Fruit fly (Drosophila melanogaster) whole organism, wandering third instar larva: Measurements from ENCODE around the gene CG32163.

Source experiments
- Abd-B ChIP-seq: fragments of >200 bp; optimal IDR thresholded peaks from 2 replicates; lab custom pipeline; 2017; ENCODE audit warnings: missing biosample characterization, missing genetic modification characterization
- CG32264 ChIP-seq: fragments of 200-800 bp; sonication (Bioruptor generic); optimal IDR thresholded peaks from 2 replicates; lab custom pipeline; 2016; ENCODE audit warnings: missing biosample characterization, missing genetic modification characterization
- CG9705 ChIP-seq: fragments of 200-800 bp; sonication (Bioruptor generic); optimal IDR thresholded peaks from 2 replicates; lab custom pipeline; 2018; ENCODE audit warnings: missing biosample characterization, mild to moderate bottlenecking, missing genetic modification characterization
- CrebA ChIP-seq: fragments of 200-800 bp; sonication (Bioruptor generic); optimal IDR thresholded peaks from 2 replicates; lab custom pipeline; 2016; ENCODE audit warnings: missing biosample characterization, mild to moderate bottlenecking, missing genetic modification characterization, borderline replicate concordance
- Dif ChIP-seq: fragments of 200-275, 200-300 bp; sonication (Bioruptor generic); optimal IDR thresholded peaks from 2 replicates; lab custom pipeline; 2018; ENCODE audit warnings: missing biosample characterization, missing genetic modification characterization; ENCODE audit not compliant: partially characterized antibody
- HLH106 ChIP-seq: fragments of 200-800 bp; optimal IDR thresholded peaks from 3 replicates; lab custom pipeline; 2019; ENCODE audit warnings: missing biosample characterization, mild to moderate bottlenecking, missing genetic modification characterization, moderate library complexity
- Hnf4 ChIP-seq: fragments of 200-800 bp; sonication (Bioruptor generic); optimal IDR thresholded peaks from 2 replicates; lab custom pipeline; 2016; ENCODE audit warnings: missing biosample characterization, mild to moderate bottlenecking, missing genetic modification characterization
- Hr78 ChIP-seq: fragments of >200 bp; optimal IDR thresholded peaks from 2 replicates; lab custom pipeline; 2017; ENCODE audit warnings: missing biosample characterization, missing genetic modification characterization
- Hr83 ChIP-seq: fragments of 200-300 bp; sonication (Bioruptor generic); optimal IDR thresholded peaks from 2 replicates; lab custom pipeline; 2016; ENCODE audit warnings: missing biosample characterization, mild to moderate bottlenecking, missing genetic modification characterization, moderate library complexity; ENCODE audit not compliant: poor library complexity, severe bottlenecking
- Jra ChIP-seq: sonication (Bioruptor generic); optimal IDR thresholded peaks from 2 replicates; lab custom pipeline; 2016; ENCODE audit warnings: missing biosample characterization, missing genetic modification characterization
- Mio ChIP-seq: sonication (Bioruptor generic); optimal IDR thresholded peaks from 2 replicates; lab custom pipeline; 2016; ENCODE audit warnings: missing biosample characterization, missing genetic modification characterization
- Myc ChIP-seq: fragments of >200 bp; optimal IDR thresholded peaks from 2 replicates; lab custom pipeline; 2017
- N ChIP-seq: fragments of >200 bp; optimal IDR thresholded peaks from 2 replicates; lab custom pipeline; 2018; ENCODE audit warnings: missing biosample characterization, missing external identifiers, missing genetic modification characterization
- OdsH ChIP-seq: fragments of 200-800 bp; sonication (Bioruptor generic); optimal IDR thresholded peaks from 2 replicates; lab custom pipeline; 2016; ENCODE audit warnings: missing biosample characterization, mild to moderate bottlenecking, missing genetic modification characterization
- Rel ChIP-seq, 2 experiments: fragments of 200-800 bp; sonication (Bioruptor generic) in 1 of 2; optimal IDR thresholded peaks; 2 replicates in 1 of 2; 3 replicates in 1 of 2; lab custom pipeline; 2016 to 2019; ENCODE audit warnings: mild to moderate bottlenecking in 2 of 2, missing biosample characterization in 2 of 2, missing genetic modification characterization in 2 of 2, moderate library complexity in 1 of 2
- Sp1 ChIP-seq: fragments of 200-800 bp; sonication (Bioruptor generic); optimal IDR thresholded peaks from 3 replicates; lab custom pipeline; 2019; ENCODE audit warnings: missing biosample characterization, mild to moderate bottlenecking, missing genetic modification characterization, moderate library complexity
- Vsx2 ChIP-seq: fragments of 200-300, 225-300 bp; sonication (Bioruptor generic); optimal IDR thresholded peaks from 2 replicates; lab custom pipeline; 2018; ENCODE audit warnings: missing biosample characterization, missing genetic modification characterization; ENCODE audit not compliant: partially characterized antibody
- br ChIP-seq: fragments of 200-800 bp; sonication (Bioruptor generic); optimal IDR thresholded peaks from 2 replicates; lab custom pipeline; 2016; ENCODE audit warnings: missing biosample characterization, missing genetic modification characterization
- brk ChIP-seq: fragments of 200-800 bp; sonication (Bioruptor generic); optimal IDR thresholded peaks from 2 replicates; lab custom pipeline; 2016; ENCODE audit warnings: missing biosample characterization, mild to moderate bottlenecking, missing genetic modification characterization
- dmrt93B ChIP-seq: fragments of 200-800 bp; sonication (Bioruptor generic); optimal IDR thresholded peaks from 2 replicates; lab custom pipeline; 2018; ENCODE audit warnings: missing biosample characterization, mild to moderate bottlenecking, missing genetic modification characterization
- dsf ChIP-seq: sonication (Bioruptor generic); optimal IDR thresholded peaks from 2 replicates; lab custom pipeline; 2016; ENCODE audit warnings: missing biosample characterization, missing genetic modification characterization, borderline replicate concordance
- ey ChIP-seq: fragments of 200-800 bp; sonication (Bioruptor generic); optimal IDR thresholded peaks from 2 replicates; lab custom pipeline; 2016; ENCODE audit warnings: missing biosample characterization, missing genetic modification characterization
- foxo ChIP-seq, 2 experiments: fragments of 200-800 bp; sonication (Bioruptor generic); optimal IDR thresholded peaks; 2 replicates in 1 of 2; 3 replicates in 1 of 2; lab custom pipeline; 2016 to 2017; ENCODE audit warnings: missing biosample characterization in 2 of 2, missing genetic modification characterization in 2 of 2
- fru ChIP-seq: fragments of 200-800 bp; sonication (Bioruptor generic); optimal IDR thresholded peaks from 3 replicates; lab custom pipeline; 2016; ENCODE audit warnings: missing biosample characterization, mild to moderate bottlenecking, missing genetic modification characterization
- h ChIP-seq: fragments of 200-800 bp; sonication (Bioruptor generic); optimal IDR thresholded peaks from 3 replicates; lab custom pipeline; 2016; ENCODE audit warnings: missing biosample characterization, mild to moderate bottlenecking, missing genetic modification characterization
- jim ChIP-seq: fragments of 175-275, 200-325 bp; sonication (Bioruptor generic); optimal IDR thresholded peaks from 2 replicates; lab custom pipeline; 2016; ENCODE audit warnings: missing biosample characterization, mild to moderate bottlenecking, missing genetic modification characterization
- lola ChIP-seq: fragments of >200 bp; optimal IDR thresholded peaks from 2 replicates; lab custom pipeline; 2017; ENCODE audit warnings: missing biosample characterization, missing genetic modification characterization
- pan ChIP-seq: fragments of >200 bp; optimal IDR thresholded peaks from 2 replicates; lab custom pipeline; 2017
- psq ChIP-seq: fragments of 200-800 bp; sonication (Bioruptor generic); optimal IDR thresholded peaks from 3 replicates; lab custom pipeline; 2017; ENCODE audit warnings: missing biosample characterization, mild to moderate bottlenecking, missing genetic modification characterization, moderate library complexity
- rgr ChIP-seq: fragments of 200-800 bp; sonication (Bioruptor generic); optimal IDR thresholded peaks from 3 replicates; lab custom pipeline; 2016; ENCODE audit warnings: missing biosample characterization, mild to moderate bottlenecking, missing genetic modification characterization
- sage ChIP-seq: fragments of 200-800 bp; sonication (Bioruptor generic); optimal IDR thresholded peaks from 2 replicates; lab custom pipeline; 2016; ENCODE audit warnings: missing biosample characterization, mild to moderate bottlenecking, missing genetic modification characterization
- tai ChIP-seq: sonication (Bioruptor generic); optimal IDR thresholded peaks from 2 replicates; lab custom pipeline; 2016; ENCODE audit warnings: missing biosample characterization, missing genetic modification characterization
- woc ChIP-seq: sonication (Bioruptor generic); optimal IDR thresholded peaks from 2 replicates; lab custom pipeline; 2016; ENCODE audit warnings: missing biosample characterization, mild to moderate bottlenecking, missing genetic modification characterization

Gene CG32163

DNA sequence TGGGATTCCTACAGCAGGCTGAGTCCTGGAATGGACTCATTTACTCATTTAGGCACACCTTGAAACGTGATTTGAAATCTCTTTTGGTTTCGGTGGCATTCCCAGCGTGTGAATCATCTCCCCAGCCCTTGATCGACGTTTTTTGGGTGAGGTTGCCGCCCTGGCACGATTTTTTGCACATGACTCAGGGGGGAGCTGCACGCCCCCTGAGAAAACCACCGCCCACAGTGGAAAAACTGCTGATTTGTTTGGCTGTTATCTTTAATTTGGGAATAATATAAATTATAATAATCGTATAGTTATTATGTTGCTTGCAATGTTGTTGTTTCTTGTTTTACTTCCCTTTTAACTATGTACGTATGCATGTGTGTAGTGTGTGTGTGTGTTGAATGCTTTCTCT is 26.0 kb downstream of the CG32163 start:
- TF ChIP-seq fru (peak; percentile 5), Jra (GFP tag; lab: Kevin White, UChicago) (peak; percentile 74), CG32264 (GFP tag; lab: Kevin White, UChicago) (no peak), CG9705 (no peak), OdsH (GFP tag; lab: Kevin White, UChicago) (no peak), Rel (GFP tag; optimal IDR thresholded peaks at IDR 0.05; lab: Kevin White, UChicago) (peak; percentile 52), Rel (tag; optimal IDR thresholded peaks at IDR 0.05; lab: Kevin White, UChicago) (peak; percentile 76), Hr78 (GFP tag; lab: Kevin White, UChicago) (no peak), foxo (GFP tag; optimal IDR thresholded peaks at IDR 0.05; lab: Kevin White, UChicago) (peak in 1 of 2 experiments; percentile 47), lola (GFP tag; lab: Kevin White, UChicago) (no peak), rgr (GFP tag; lab: Kevin White, UChicago) (peak; percentile 37), dsf (GFP tag; lab: Kevin White, UChicago) (no peak), sage (GFP tag; lab: Kevin White, UChicago) (peak; percentile 62), Hr83 (GFP tag; lab: Kevin White, UChicago) (peak; percentile 60), HLH106 (tag; lab: Kevin White, UChicago) (peak; percentile 26), h (peak; percentile 48), tai (no peak), psq (GFP tag; lab: Kevin White, UChicago) (peak; percentile 10), br (GFP tag; lab: Kevin White, UChicago) (peak; percentile 15), Vsx2 (no peak)

DNA sequence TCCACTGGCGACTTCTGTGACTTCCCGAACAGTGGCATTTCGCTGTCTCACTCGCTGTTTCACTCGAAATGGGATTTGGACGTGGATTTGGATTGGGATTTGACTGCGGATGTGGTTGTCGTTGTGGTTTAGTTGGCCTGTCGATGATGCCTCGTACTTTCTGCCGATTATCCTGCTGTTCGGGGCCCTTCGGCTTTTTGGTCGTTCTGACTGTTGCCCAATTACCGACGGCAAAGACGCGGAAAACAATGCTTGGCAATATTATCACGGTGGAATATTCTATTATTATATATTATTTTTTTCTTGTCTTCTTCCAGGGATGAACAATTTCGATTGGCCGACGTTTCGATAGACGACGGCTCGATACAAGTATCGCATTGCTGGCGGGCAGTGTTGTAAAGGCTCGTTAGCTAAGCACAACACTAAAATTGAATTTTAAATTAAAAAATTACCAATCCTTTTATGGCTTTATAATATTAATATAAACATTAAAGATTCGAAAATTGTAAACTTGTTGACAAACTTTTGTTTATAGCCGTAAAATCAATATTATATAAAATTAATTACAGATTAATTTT is 28.3 kb downstream of the CG32163 start, which contains the start of gene Mo25:
TSS of gene Mo25 (minus strand) at position 341 of the 578 bp plus-strand sequence.
- TF ChIP-seq fru (peak; percentile 57), ey (GFP tag; lab: Kevin White, UChicago) (peak; percentile 25), br (GFP tag; lab: Kevin White, UChicago) (peak; percentile 47), Abd-B (no peak), CG9705 (peak; percentile 18), foxo (GFP tag; optimal IDR thresholded peaks at IDR 0.05; lab: Kevin White, UChicago) (peak in 1 of 2 experiments; percentile 68), jim (GFP tag; lab: Kevin White, UChicago) (no peak), HLH106 (tag; lab: Kevin White, UChicago) (peak; percentile 51), Jra (GFP tag; lab: Kevin White, UChicago) (peak; percentile 24), Sp1 (peak; percentile 52), pan (lab: Kevin White, UChicago) (no peak), Hr83 (GFP tag; lab: Kevin White, UChicago) (peak; percentile 81), Myc (peak; percentile 0), Rel (GFP tag; optimal IDR thresholded peaks at IDR 0.05; lab: Kevin White, UChicago) (peak; percentile 15), Rel (tag; optimal IDR thresholded peaks at IDR 0.05; lab: Kevin White, UChicago) (peak; percentile 44), N (GFP tag; lab: Kevin White, UChicago) (no peak), dmrt93B (GFP tag; lab: Kevin White, UChicago) (peak; percentile 8), tai (no peak), OdsH (GFP tag; lab: Kevin White, UChicago) (peak; percentile 42), Vsx2 (no peak), sage (GFP tag; lab: Kevin White, UChicago) (peak; percentile 83), brk (GFP tag; lab: Kevin White, UChicago) (peak; percentile 75), dsf (GFP tag; lab: Kevin White, UChicago) (peak; percentile 48), rgr (GFP tag; lab: Kevin White, UChicago) (peak; percentile 73), Dif (GFP tag; lab: Kevin White, UChicago) (no peak), Hr78 (GFP tag; lab: Kevin White, UChicago) (no peak), woc (GFP tag; lab: Kevin White, UChicago) (no peak), Hnf4 (GFP tag; lab: Kevin White, UChicago) (peak; percentile 74), h (peak; percentile 67), CrebA (no peak), Mio (GFP tag; lab: Kevin White, UChicago) (no peak), psq (GFP tag; lab: Kevin White, UChicago) (peak; percentile 53), CG32264 (GFP tag; lab: Kevin White, UChicago) (no peak)

DNA sequence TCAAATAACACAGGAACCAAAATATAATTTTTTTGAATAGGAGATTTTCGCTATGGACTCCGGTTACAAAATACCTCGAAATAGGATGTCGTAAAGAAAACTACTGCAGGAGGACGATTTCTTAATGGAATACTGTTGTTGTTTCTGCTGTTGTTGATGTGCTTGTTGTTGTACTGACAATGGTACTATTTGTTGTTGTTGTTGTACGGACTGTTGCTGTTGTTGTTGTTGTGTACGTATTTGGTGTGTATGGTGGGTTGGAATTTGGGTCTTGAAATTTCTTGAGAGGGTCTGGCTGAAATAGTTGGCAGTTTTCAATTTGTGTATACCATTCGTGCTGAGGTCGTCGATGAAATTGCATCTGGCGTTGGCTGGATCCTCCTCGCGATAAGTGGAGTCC is 39.2 kb downstream of the CG32163 start:
- no peak for TF ChIP-seq Vsx2
- TF ChIP-seq CG9705: no peak
- no peak for TF ChIP-seq Jra (GFP tag; lab: Kevin White, UChicago)
- TF ChIP-seq psq (GFP tag; lab: Kevin White, UChicago): no peak
- TF ChIP-seq brk (GFP tag; lab: Kevin White, UChicago): no peak
